Fruit fly (Drosophila melanogaster) whole organism, embryonic: Measurements from ENCODE around the gene CG6847.

Source experiments
- Antp ChIP-seq: fragments of 200-800 bp; sonication (Bioruptor generic); optimal IDR thresholded peaks from 3 replicates; lab custom pipeline; 2016; ENCODE audit warnings: missing biosample characterization, missing genetic modification characterization
- CG13894 ChIP-seq: fragments of 200-800 bp; sonication (Bioruptor generic); optimal IDR thresholded peaks from 3 replicates; lab custom pipeline; 2018; ENCODE audit warnings: missing biosample characterization, mild to moderate bottlenecking, missing genetic modification characterization, moderate library complexity
- CG14441 ChIP-seq: fragments of 200-800 bp; sonication (Bioruptor generic); IDR thresholded peaks from 2 replicates; pipeline ENCODE4 v1.3.6; 2022; ENCODE audit warnings: missing biosample characterization, missing genetic modification characterization
- CG15696 ChIP-seq: fragments of 200-800 bp; sonication (Bioruptor generic); optimal IDR thresholded peaks from 2 replicates; lab custom pipeline; 2019; ENCODE audit warnings: missing biosample characterization, mild to moderate bottlenecking, missing genetic modification characterization, moderate library complexity
- CG2120 ChIP-seq: fragments of 200-800 bp; sonication (Bioruptor generic); optimal IDR thresholded peaks from 3 replicates; lab custom pipeline; 2016; ENCODE audit warnings: missing biosample characterization, missing genetic modification characterization
- CG3726 ChIP-seq: fragments of 200-800 bp; sonication (Bioruptor generic); IDR thresholded peaks from 3 replicates; pipeline ENCODE4, ENCODE4 v1.3.6; 2022; ENCODE audit warnings: missing biosample characterization, missing genetic modification characterization
- CG5180 ChIP-seq: fragments of 200-800 bp; sonication (Bioruptor generic); optimal IDR thresholded peaks from 3 replicates; lab custom pipeline; 2017; ENCODE audit warnings: missing biosample characterization, missing genetic modification characterization, mild to moderate bottlenecking, moderate library complexity, missing genetic modification reagents
- Hmr ChIP-seq: fragments of 200-800 bp; sonication (Bioruptor generic); optimal IDR thresholded peaks from 3 replicates; lab custom pipeline; 2017; ENCODE audit warnings: mild to moderate bottlenecking, missing biosample characterization, missing genetic modification reagents, missing genetic modification characterization
- Meics ChIP-seq: fragments of 200-800 bp; sonication (Bioruptor generic); optimal IDR thresholded peaks from 2 replicates; lab custom pipeline; 2017; ENCODE audit warnings: missing biosample characterization, mild to moderate bottlenecking, missing genetic modification characterization
- odd ChIP-seq: fragments of 200-800 bp; sonication (Bioruptor generic); optimal IDR thresholded peaks from 2 replicates; lab custom pipeline; 2017; ENCODE audit warnings: missing biosample characterization, mild to moderate bottlenecking, missing genetic modification characterization
- sima ChIP-seq: fragments of 200-800 bp; sonication (Bioruptor generic); optimal IDR thresholded peaks from 2 replicates; lab custom pipeline; 2016; ENCODE audit warnings: missing biosample characterization, missing genetic modification characterization
- slou ChIP-seq: fragments of 200-800 bp; sonication (Bioruptor generic); optimal IDR thresholded peaks from 3 replicates; lab custom pipeline; 2016; ENCODE audit warnings: missing biosample characterization, missing genetic modification characterization
- sob ChIP-seq: fragments of 200-800 bp; sonication (Bioruptor generic); IDR thresholded peaks from 2 replicates; pipeline ENCODE4 v1.3.6; 2022; ENCODE audit warnings: missing biosample characterization, missing genetic modification characterization

dm6 chrX:17940677-17941076, 29.4 kb downstream of the CG6847 start:
- TF ChIP-seq sob (GFP tag; lab: Robert Waterston, UW) (no peak), CG13894 (no peak), CG5180 (GFP tag; lab: Kevin White, UChicago) (no peak), CG15696 (tag; lab: Kevin White, UChicago) (no peak), Meics (GFP tag; lab: Kevin White, UChicago) (no peak), CG14441 (GFP tag; lab: Robert Waterston, UW) (no peak), CG2120 (GFP tag; lab: Kevin White, UChicago) (no peak), sima (GFP tag; lab: Kevin White, UChicago) (no peak), CG3726 (no peak), Antp (no peak), Hmr (GFP tag; lab: Kevin White, UChicago) (no peak), odd (GFP tag; lab: Kevin White, UChicago) (no peak), slou (no peak)
